Fruit fly (Drosophila melanogaster): Measurements from ENCODE around the gene RpS14b.

RpS14b gene

DNA sequence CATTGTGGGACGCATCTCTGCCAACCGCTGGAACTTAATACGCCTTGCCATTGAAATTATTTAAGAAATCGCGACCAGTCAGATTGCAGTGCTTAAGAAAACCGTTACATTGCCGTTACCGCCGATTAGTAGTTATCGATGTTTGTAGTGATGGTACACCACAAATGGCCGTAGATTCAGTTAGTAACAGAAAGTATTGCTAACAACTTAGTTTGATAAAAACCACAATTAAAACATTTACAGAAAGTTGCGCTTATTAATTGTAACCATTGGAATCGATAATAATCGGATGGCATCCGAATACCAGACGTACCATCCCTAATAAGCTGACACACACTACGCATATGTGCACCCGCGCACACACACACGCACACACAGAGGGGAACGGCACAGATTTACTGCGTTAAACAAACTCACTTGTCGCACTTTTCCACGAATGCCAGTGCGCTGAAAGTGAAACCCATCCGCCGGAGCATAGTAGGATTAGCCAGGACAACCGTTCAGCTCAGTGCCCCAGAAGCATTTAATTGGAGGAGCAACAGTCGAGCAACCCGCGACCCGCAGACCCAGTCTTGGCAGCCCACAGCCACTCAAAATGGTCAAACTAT, 14.5 kb upstream of the RpS14b start, which contains the start of the genes hdm and Ykt6 (continued):
- TF ChIP-seq CG13624 (GFP tag; optimal IDR thresholded peaks at IDR 0.05) = peak; percentile 84
- TF ChIP-seq maf-S (GFP tag; optimal IDR thresholded peaks at IDR 0.05) = peak; percentile 53
- TF ChIP-seq Dref (GFP tag; IDR thresholded peaks at IDR 0.05) = peak; percentile 75
- peak; percentile 9 for TF ChIP-seq CG4328 (GFP tag; optimal IDR thresholded peaks at IDR 0.05)
- peak; percentile 79 for TF ChIP-seq Bdp1 (GFP tag; optimal IDR thresholded peaks at IDR 0.05)
- peak; percentile 95 for TF ChIP-seq Bgb (GFP tag; IDR thresholded peaks at IDR 0.05; ENCODE audit: partially characterized antibody)
- no peak for TF ChIP-seq CG6854 (GFP tag; optimal IDR thresholded peaks at IDR 0.05)
- no peak for TF ChIP-seq D (optimal IDR thresholded peaks at IDR 0.05)
- peak; percentile 48 for TF ChIP-seq D (GFP tag; optimal IDR thresholded peaks at IDR 0.05)
- TF ChIP-seq tup (GFP tag; optimal IDR thresholded peaks at IDR 0.05) = peak; percentile 60
- TF ChIP-seq hth (optimal IDR thresholded peaks at IDR 0.05) = no peak
- no peak for TF ChIP-seq run (tag; optimal IDR thresholded peaks at IDR 0.05)
- peak; percentile 80; the same call in 1 of the 2 replicates for TF ChIP-seq E2f1 (GFP tag; IDR thresholded peaks at IDR 0.05)
- peak; percentile 58 for TF ChIP-seq CG12744 (GFP tag; optimal IDR thresholded peaks at IDR 0.05)
- peak; percentile 59 for TF ChIP-seq CG13296 (GFP tag; optimal IDR thresholded peaks at IDR 0.05)
- TF ChIP-seq Gug (GFP tag; IDR thresholded peaks at IDR 0.05) = peak; percentile 78; the same call in 3 of the 4 replicates
- no peak for TF ChIP-seq CG8281 (tag; optimal IDR thresholded peaks at IDR 0.05)
- TF ChIP-seq lmd (GFP tag; IDR thresholded peaks at IDR 0.05) = no peak; the same call in none of the 2 replicates
- TF ChIP-seq Hmx (GFP tag; optimal IDR thresholded peaks at IDR 0.05) = peak; percentile 45
- peak; percentile 72 for TF ChIP-seq PHDP (tag; optimal IDR thresholded peaks at IDR 0.05)
- peak; percentile 71 for TF ChIP-seq zen (tag; optimal IDR thresholded peaks at IDR 0.05)
- TF ChIP-seq BEAF-32 (GFP tag; optimal IDR thresholded peaks at IDR 0.05) = peak; percentile 95
- TF ChIP-seq CTCF (GFP tag; optimal IDR thresholded peaks at IDR 0.05) = peak; percentile 24
- no peak for TF ChIP-seq CG7839 (tag; optimal IDR thresholded peaks at IDR 0.05)
- peak; percentile 72 for TF ChIP-seq CG33213 (GFP tag; optimal IDR thresholded peaks at IDR 0.05)
- peak; percentile 58 for TF ChIP-seq en (GFP tag; optimal IDR thresholded peaks at IDR 0.05)
- TF ChIP-seq CG43689 (GFP tag; IDR thresholded peaks at IDR 0.05) = no peak
- peak; percentile 88 for TF ChIP-seq Rfx (GFP tag; IDR thresholded peaks at IDR 0.05)
- peak; percentile 77 for TF ChIP-seq az2 (GFP tag; optimal IDR thresholded peaks at IDR 0.05)
- peak; percentile 88 for TF ChIP-seq MBD-R2 (GFP tag; IDR thresholded peaks at IDR 0.05)
- TF ChIP-seq caup (GFP tag; optimal IDR thresholded peaks at IDR 0.05; ENCODE audit: severe bottlenecking) = peak; percentile 73
- TF ChIP-seq amos (GFP tag; IDR thresholded peaks at IDR 0.05; ENCODE audit: partially characterized antibody) = peak; percentile 93
- TF ChIP-seq psq (GFP tag; optimal IDR thresholded peaks at IDR 0.05) = peak; percentile 43
- peak; percentile 74 for TF ChIP-seq CG9215 (GFP tag; IDR thresholded peaks at IDR 0.05)
- peak; percentile 50; the same call in 1 of the 2 replicates for TF ChIP-seq CG32772 (GFP tag; IDR thresholded peaks at IDR 0.05)
- TF ChIP-seq Dbx (GFP tag; IDR thresholded peaks at IDR 0.05) = peak; percentile 87
- peak; percentile 84; the same call in 2 of the 3 replicates for TF ChIP-seq mld (GFP tag; IDR thresholded peaks at IDR 0.05; ENCODE audit: partially characterized antibody)
- peak; percentile 50 for TF ChIP-seq emc (GFP tag; optimal IDR thresholded peaks at IDR 0.05)
- TF ChIP-seq chn (GFP tag; optimal IDR thresholded peaks at IDR 0.05) = peak; percentile 76
- peak; percentile 80 for TF ChIP-seq CG12942 (GFP tag; optimal IDR thresholded peaks at IDR 0.05)
- peak; percentile 90 for TF ChIP-seq sob (GFP tag; IDR thresholded peaks at IDR 0.05)
- TF ChIP-seq CG4854 (GFP tag; optimal IDR thresholded peaks at IDR 0.05) = peak; percentile 28
- TF ChIP-seq Asciz (GFP tag; optimal IDR thresholded peaks at IDR 0.05) = no peak
- peak; percentile 75 for TF ChIP-seq CG14050 (GFP tag; IDR thresholded peaks at IDR 0.05)
- TF ChIP-seq CG33557 (GFP tag; optimal IDR thresholded peaks at IDR 0.05) = peak; percentile 66
- no peak; the same call in 2 of the 3 replicates for TF ChIP-seq CG17361 (GFP tag; IDR thresholded peaks at IDR 0.05)
- TF ChIP-seq Taf1 (GFP tag; IDR thresholded peaks at IDR 0.05) = peak; percentile 80; the same call in 1 of the 2 replicates
- peak; percentile 95 for TF ChIP-seq CG16813 (GFP tag; IDR thresholded peaks at IDR 0.05; ENCODE audit: partially characterized antibody)
- TF ChIP-seq crp (GFP tag; optimal IDR thresholded peaks at IDR 0.05) = peak in 1 of 2 experiments; percentile 58
- peak; percentile 90 for TF ChIP-seq CG9932 (GFP tag; IDR thresholded peaks at IDR 0.05)
- no peak for TF ChIP-seq tap (tag; optimal IDR thresholded peaks at IDR 0.05)
